Fruit fly (Drosophila melanogaster): Measurements from ENCODE around the gene TwdlY.
A peak's percentile ranks its signal among the peaks of the same experiment; 100 is the strongest.

The TwdlY gene

dm6 chrX:16691440-16691839, 43.3 kb upstream of the TwdlY start (continued):
- TF ChIP-seq CG14860 (GFP tag; IDR thresholded peaks at IDR 0.05; ENCODE audit: partially characterized antibody) (no peak), Drgx (GFP tag; IDR thresholded peaks at IDR 0.05) (peak; percentile 90), Dad (GFP tag; optimal IDR thresholded peaks at IDR 0.05) (peak; percentile 87), cwo (GFP tag; optimal IDR thresholded peaks at IDR 0.05) (peak; percentile 55), CG18262 (tag; optimal IDR thresholded peaks at IDR 0.05) (peak; percentile 89), sim (GFP tag; IDR thresholded peaks at IDR 0.05) (peak; percentile 79), sr (GFP tag; IDR thresholded peaks at IDR 0.05) (peak; percentile 92), nau (GFP tag; optimal IDR thresholded peaks at IDR 0.05) (peak; percentile 73), CG43689 (GFP tag; IDR thresholded peaks at IDR 0.05) (no peak), CG13894 (tag; optimal IDR thresholded peaks at IDR 0.05) (no peak), mirr (GFP tag; optimal IDR thresholded peaks at IDR 0.05) (no peak), CG10321 (GFP tag; IDR thresholded peaks at IDR 0.05) (peak; percentile 55; the same call in 1 of the 2 replicates), zen (tag; optimal IDR thresholded peaks at IDR 0.05) (peak; percentile 74), kay (GFP tag; optimal IDR thresholded peaks at IDR 0.05) (peak; percentile 67), HHEX (GFP tag; optimal IDR thresholded peaks at IDR 0.05) (peak; percentile 75), CG2116 (GFP tag; optimal IDR thresholded peaks at IDR 0.05) (peak; percentile 42), CG14441 (GFP tag; IDR thresholded peaks at IDR 0.05) (peak; percentile 89), so (GFP tag; IDR thresholded peaks at IDR 0.05) (peak; percentile 86), CG4328 (GFP tag; optimal IDR thresholded peaks at IDR 0.05) (peak; percentile 15), Taf1 (GFP tag; IDR thresholded peaks at IDR 0.05) (0 out of 2 replicates have a peak, but pooled peaks have one; percentile 33), vnd (GFP tag; IDR thresholded peaks at IDR 0.05; ENCODE audit: partially characterized antibody) (no peak), CG10366 (GFP tag; IDR thresholded peaks at IDR 0.05) (peak; percentile 87), CG15073 (GFP tag; optimal IDR thresholded peaks at IDR 0.05) (peak; percentile 46), CG15269 (tag; optimal IDR thresholded peaks at IDR 0.05) (peak; percentile 82), HmgD (GFP tag; optimal IDR thresholded peaks at IDR 0.05) (peak; percentile 47), luna (GFP tag; optimal IDR thresholded peaks at IDR 0.05) (no peak), CG12769 (tag; optimal IDR thresholded peaks at IDR 0.05) (peak; percentile 85), BtbVII (GFP tag; optimal IDR thresholded peaks at IDR 0.05) (peak; percentile 43), HLHmδ (GFP tag; optimal IDR thresholded peaks at IDR 0.05) (no peak), CG10431 (GFP tag; optimal IDR thresholded peaks at IDR 0.05) (peak; percentile 62), CG14014 (GFP tag; IDR thresholded peaks at IDR 0.05) (peak; percentile 86), CG7963 (GFP tag; IDR thresholded peaks at IDR 0.05; ENCODE audit: partially characterized antibody) (no peak), B-H2 (GFP tag; optimal IDR thresholded peaks at IDR 0.05) (no peak), Blimp-1 (GFP tag; optimal IDR thresholded peaks at IDR 0.05) (peak; percentile 82), ase (GFP tag; IDR thresholded peaks at IDR 0.05) (peak; percentile 79; the same call in 2 of the 3 replicates), sug (tag; optimal IDR thresholded peaks at IDR 0.05) (peak; percentile 51), lov (optimal IDR thresholded peaks at IDR 0.05) (no peak), lov (GFP tag; IDR thresholded peaks at IDR 0.05) (peak; percentile 92), CG34422 (GFP tag; IDR thresholded peaks at IDR 0.05) (peak; percentile 83; the same call in 2 of the 3 replicates), Scr (GFP tag; IDR thresholded peaks at IDR 0.05; ENCODE audit: partially characterized antibody) (no peak), knrl (GFP tag; IDR thresholded peaks at IDR 0.05; ENCODE audit: partially characterized antibody) (no peak), lola (GFP tag; optimal IDR thresholded peaks at IDR 0.05) (peak in 1 of 3 experiments; percentile 81), CG2129 (GFP tag; IDR thresholded peaks at IDR 0.05; ENCODE audit: partially characterized antibody) (no peak), D19A (tag; optimal IDR thresholded peaks at IDR 0.05) (peak; percentile 80), CG1233 (GFP tag; optimal IDR thresholded peaks at IDR 0.05) (peak; percentile 77), aop (GFP tag; IDR thresholded peaks at IDR 0.05) (peak; percentile 80), CG12219 (GFP tag; optimal IDR thresholded peaks at IDR 0.05) (peak; percentile 86), klu (GFP tag; IDR thresholded peaks at IDR 0.05) (peak; percentile 72; the same call in 1 of the 2 replicates), CG11696 (GFP tag; IDR thresholded peaks at IDR 0.05) (peak; percentile 97), Side (GFP tag; optimal IDR thresholded peaks at IDR 0.05) (peak; percentile 83)

All from whole organism, embryonic.